Worm (Caenorhabditis elegans) whole organism, L3 larva: ENCODE measurements around the gene cest-28.

Experiments
- ZK546.5 ChIP-seq: sonication (generic microtip); optimal IDR thresholded peaks from 2 replicates; lab custom pipeline; 2017; ENCODE audit warnings: missing biosample characterization, missing genetic modification characterization
- mdl-1 ChIP-seq: fragments of 150-350 bp; optimal IDR thresholded peaks from 2 replicates; lab custom pipeline; 2014; ENCODE audit warnings: missing biosample characterization, missing genetic modification characterization
- nhr-11 ChIP-seq: fragments of 150-350 bp; optimal IDR thresholded peaks from 2 replicates; lab custom pipeline; 2014; ENCODE audit warnings: missing biosample characterization, missing genetic modification characterization
- nhr-28 ChIP-seq: fragments of 150-350 bp; optimal IDR thresholded peaks from 2 replicates; lab custom pipeline; 2014; ENCODE audit warnings: missing biosample characterization, missing genetic modification characterization
- nhr-77 ChIP-seq: fragments of 150-350 bp; optimal IDR thresholded peaks from 2 replicates; lab custom pipeline; 2014; ENCODE audit warnings: missing biosample characterization, missing genetic modification characterization
- skn-1 ChIP-seq: fragments of 150-350 bp; optimal IDR thresholded peaks from 2 replicates; lab custom pipeline; 2014; ENCODE audit warnings: missing biosample characterization, missing genetic modification characterization
- snpc-4 ChIP-seq: fragments of 150-350 bp; optimal IDR thresholded peaks from 2 replicates; lab custom pipeline; 2014; ENCODE audit warnings: missing biosample characterization, missing genetic modification characterization

- TF ChIP-seq mdl-1 (tag; lab: Kevin White, UChicago) (no peak), nhr-77 (no peak), nhr-28 (tag; lab: Kevin White, UChicago) (no peak), nhr-11 (tag; lab: Kevin White, UChicago) (no peak), ZK546.5 (no peak), snpc-4 (tag; lab: Kevin White, UChicago) (no peak), skn-1 (tag; lab: Kevin White, UChicago) (no peak)
Observed at ce11 chrV:6718232-6718631, 48.6 kb downstream of the cest-28 start, which contains the start of gene srg-30.
